Worm (Caenorhabditis elegans) whole organism, L2 larva: ENCODE data around the gene srbc-45.

Experiments used
- ama-1 ChIP-seq: fragments of 150-350 bp; optimal IDR thresholded peaks from 2 replicates; lab custom pipeline; 2018; ENCODE audit warnings: inconsistent platforms
- egl-27 ChIP-seq: sonication (generic microtip); optimal IDR thresholded peaks from 3 replicates; lab custom pipeline; 2017; ENCODE audit warnings: missing biosample characterization, missing genetic modification reagents, missing genetic modification characterization
- sem-4 ChIP-seq: fragments of 150-350 bp; optimal IDR thresholded peaks from 2 replicates; lab custom pipeline; 2014; ENCODE audit warnings: missing biosample characterization, missing genetic modification reagents, missing genetic modification characterization
- sma-3 ChIP-seq: sonication (generic microtip); optimal IDR thresholded peaks from 2 replicates; lab custom pipeline; 2016; ENCODE audit warnings: missing genetic modification reagents, missing genetic modification characterization, missing compliant biosample characterization
- unc-62 ChIP-seq: fragments of 150-350 bp; optimal IDR thresholded peaks from 2 replicates; lab custom pipeline; 2014; ENCODE audit warnings: missing biosample characterization, missing genetic modification reagents, missing genetic modification characterization
- zag-1 ChIP-seq: fragments of 150-350 bp; optimal IDR thresholded peaks from 2 replicates; lab custom pipeline; 2014; ENCODE audit warnings: missing biosample characterization, missing genetic modification characterization

DNA sequence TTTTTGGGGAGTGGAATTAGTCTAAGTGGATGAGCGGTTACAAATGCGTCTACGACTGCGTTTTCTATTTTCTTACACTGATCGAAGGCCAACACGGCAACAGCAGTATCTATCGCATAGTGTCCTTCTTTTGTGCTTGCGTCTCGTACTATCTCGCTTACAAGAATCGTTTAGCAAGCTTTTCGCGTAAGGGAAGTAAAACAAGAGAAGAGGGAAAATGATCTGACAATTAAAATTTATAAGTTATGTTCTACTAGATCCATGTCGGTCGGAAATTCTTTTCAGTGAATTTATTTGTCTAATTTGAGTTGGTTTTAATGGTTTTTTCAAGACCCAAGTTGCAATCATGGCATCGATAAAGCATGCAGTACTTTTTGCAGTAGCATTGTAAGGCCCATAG, 16.3 kb upstream of the srbc-45 start, which contains the start of gene fkb-4:
- TF ChIP-seq zag-1 (tag; lab: Kevin White, UChicago), result no peak
- no peak for TF ChIP-seq unc-62 (GFP tag; lab: Kevin White, UChicago)
- no peak for TF ChIP-seq sem-4 (tag; lab: Kevin White, UChicago)
- TF ChIP-seq egl-27, result no peak
- TF ChIP-seq sma-3, result no peak
- TF ChIP-seq ama-1, result no peak
